Fruit fly (Drosophila melanogaster) whole organism, embryonic: ENCODE results near the gene Mms19.

Experiments used
- ATbp ChIP-seq: fragments of 200-800 bp; sonication (Bioruptor generic); optimal IDR thresholded peaks from 2 replicates; lab custom pipeline; 2017; ENCODE audit warnings: missing biosample characterization, mild to moderate bottlenecking, missing genetic modification characterization, missing genetic modification reagents
- Blimp-1 ChIP-seq: fragments of 200-800 bp; sonication (Bioruptor generic); optimal IDR thresholded peaks from 3 replicates; lab custom pipeline; 2018; ENCODE audit warnings: missing biosample characterization, missing genetic modification characterization, mild to moderate bottlenecking, moderate library complexity, missing genetic modification reagents
- CG12071 ChIP-seq: fragments of 200-800 bp; sonication (Bioruptor generic); optimal IDR thresholded peaks from 3 replicates; lab custom pipeline; 2018; ENCODE audit warnings: missing biosample characterization, mild to moderate bottlenecking, missing genetic modification characterization
- CG12769 ChIP-seq: fragments of 200-800 bp; sonication (Bioruptor generic); optimal IDR thresholded peaks from 2 replicates; lab custom pipeline; 2019; ENCODE audit warnings: missing biosample characterization, mild to moderate bottlenecking, missing genetic modification characterization, moderate library complexity
- CG14667 ChIP-seq: fragments of 200-800 bp; sonication (Bioruptor generic); IDR thresholded peaks from 2 replicates; pipeline ENCODE4 v1.3.6; 2022; ENCODE audit warnings: missing biosample characterization, missing genetic modification characterization
- CG16815 ChIP-seq: fragments of 200-800 bp; sonication (Bioruptor generic); optimal IDR thresholded peaks from 3 replicates; lab custom pipeline; 2017; ENCODE audit warnings: missing biosample characterization, mild to moderate bottlenecking, missing genetic modification characterization
- CG17568 ChIP-seq: fragments of 200-800 bp; sonication (Bioruptor generic); optimal IDR thresholded peaks from 2 replicates; lab custom pipeline; 2018; ENCODE audit warnings: missing biosample characterization, mild to moderate bottlenecking, missing genetic modification characterization, moderate library complexity
- CG31365 ChIP-seq: fragments of 200-800 bp; sonication (Bioruptor generic); optimal IDR thresholded peaks from 2 replicates; lab custom pipeline; 2018; ENCODE audit warnings: missing biosample characterization, mild to moderate bottlenecking, missing genetic modification characterization
- CG3838 ChIP-seq: fragments of 200-800 bp; sonication (Bioruptor generic); optimal IDR thresholded peaks from 3 replicates; lab custom pipeline; 2016; ENCODE audit warnings: missing biosample characterization, missing genetic modification characterization
- CG4617 ChIP-seq: fragments of 200-800 bp; sonication (Bioruptor generic); optimal IDR thresholded peaks from 3 replicates; lab custom pipeline; 2016; ENCODE audit warnings: missing biosample characterization, missing genetic modification characterization, borderline replicate concordance
- CG4730 ChIP-seq: fragments of 200-800 bp; sonication (Bioruptor generic); IDR thresholded peaks from 2 replicates; pipeline ENCODE4 v1.3.6; 2022; ENCODE audit warnings: missing biosample characterization, missing genetic modification characterization
- CG4854 ChIP-seq: fragments of 200-800 bp; sonication (Bioruptor generic); optimal IDR thresholded peaks from 2 replicates; lab custom pipeline; 2016; ENCODE audit warnings: missing biosample characterization, missing genetic modification characterization, inconsistent platforms
- CG6765 ChIP-seq: fragments of 200-800 bp; sonication (Bioruptor generic); optimal IDR thresholded peaks from 3 replicates; lab custom pipeline; 2017; ENCODE audit warnings: missing biosample characterization, mild to moderate bottlenecking, missing genetic modification characterization
- CG9797 ChIP-seq: fragments of 200-800 bp; sonication (Bioruptor generic); optimal IDR thresholded peaks from 3 replicates; lab custom pipeline; 2018; ENCODE audit warnings: missing biosample characterization, mild to moderate bottlenecking, missing genetic modification characterization
- CTCF ChIP-seq: fragments of 200-800 bp; sonication (Bioruptor generic); optimal IDR thresholded peaks from 2 replicates; lab custom pipeline; 2017; ENCODE audit warnings: missing biosample characterization, mild to moderate bottlenecking, missing genetic modification characterization, moderate library complexity
- CoRest ChIP-seq: fragments of 200-800 bp; sonication (Bioruptor generic); optimal IDR thresholded peaks from 3 replicates; lab custom pipeline; 2018; ENCODE audit warnings: missing biosample characterization, mild to moderate bottlenecking, missing genetic modification characterization, moderate library complexity
- CrebB ChIP-seq: fragments of 200-800 bp; sonication (Bioruptor generic); optimal IDR thresholded peaks from 3 replicates; lab custom pipeline; 2018; ENCODE audit warnings: missing biosample characterization, mild to moderate bottlenecking, missing genetic modification characterization
- Drgx ChIP-seq: fragments of 200-800 bp; sonication (Bioruptor generic); IDR thresholded peaks from 2 replicates; pipeline ENCODE4 v1.3.6; 2022; ENCODE audit warnings: missing biosample characterization, missing genetic modification characterization
- Ets97D ChIP-seq: fragments of 200-800 bp; sonication (Bioruptor generic); optimal IDR thresholded peaks from 3 replicates; lab custom pipeline; 2016; ENCODE audit warnings: missing biosample characterization, missing genetic modification characterization
- Gug ChIP-seq: fragments of 200-800 bp; sonication (Bioruptor generic); IDR thresholded peaks from 4 replicates; pipeline ENCODE4 v1.3.6; 2022; ENCODE audit warnings: missing biosample characterization, missing genetic modification characterization
- HLH3B ChIP-seq: fragments of 200-800 bp; sonication (Bioruptor generic); IDR thresholded peaks from 2 replicates; pipeline ENCODE4 v1.3.6; 2022; ENCODE audit warnings: missing biosample characterization, missing genetic modification characterization
- Hey ChIP-seq: fragments of 200-800 bp; sonication (Bioruptor generic); optimal IDR thresholded peaks from 3 replicates; lab custom pipeline; 2018; ENCODE audit warnings: missing biosample characterization, mild to moderate bottlenecking, missing genetic modification characterization
- Hr78 ChIP-seq, 2 experiments: fragments of 200-800 bp in 1 of 2; fragments of >200 bp in 1 of 2; sonication (Bioruptor generic) in 1 of 2; optimal IDR thresholded peaks; 2 replicates each; lab custom pipeline; 2017 to 2019; ENCODE audit warnings: missing biosample characterization in 2 of 2, missing genetic modification characterization in 2 of 2, mild to moderate bottlenecking in 1 of 2, moderate library complexity in 1 of 2
- Kr ChIP-seq: fragments of 200-800 bp; sonication (Bioruptor generic); optimal IDR thresholded peaks from 2 replicates; lab custom pipeline; 2017; ENCODE audit warnings: missing biosample characterization, mild to moderate bottlenecking, missing genetic modification characterization
- NfI ChIP-seq: fragments of 200-800 bp; sonication (Bioruptor generic); optimal IDR thresholded peaks from 3 replicates; lab custom pipeline; 2018; ENCODE audit warnings: missing biosample characterization, mild to moderate bottlenecking, missing genetic modification characterization, moderate library complexity
- Trl ChIP-seq, 3 experiments: fragments of >200 bp in 2 of 3; fragments of 200-800 bp in 1 of 3; sonication (Bioruptor generic) in 1 of 3; optimal IDR thresholded peaks; 2 replicates in 1 of 3; 3 replicates in 2 of 3; lab custom pipeline; 2016 to 2017; ENCODE audit warnings: missing biosample characterization in 1 of 3, missing genetic modification characterization in 1 of 3
- YL-1 ChIP-seq: fragments of 200-800 bp; sonication (Bioruptor generic); optimal IDR thresholded peaks from 3 replicates; lab custom pipeline; 2017; ENCODE audit warnings: missing biosample characterization, mild to moderate bottlenecking, missing genetic modification characterization
- ab ChIP-seq: fragments of 200-800 bp; sonication (Bioruptor generic); optimal IDR thresholded peaks from 2 replicates; lab custom pipeline; 2016; ENCODE audit warnings: missing biosample characterization, missing genetic modification characterization
- abd-A ChIP-seq: fragments of 200-800 bp; sonication (Bioruptor generic); optimal IDR thresholded peaks from 3 replicates; lab custom pipeline; 2019; ENCODE audit warnings: missing biosample characterization, mild to moderate bottlenecking, missing genetic modification characterization, moderate library complexity
- ase ChIP-seq: fragments of 200-800 bp; sonication (Bioruptor generic); IDR thresholded peaks from 3 replicates; pipeline ENCODE4 v1.3.6; 2022; ENCODE audit warnings: missing biosample characterization, missing genetic modification characterization
- bab2 ChIP-seq: fragments of 200-800 bp; sonication (Bioruptor generic); optimal IDR thresholded peaks from 2 replicates; lab custom pipeline; 2016; ENCODE audit warnings: missing biosample characterization, missing genetic modification characterization
- bcd ChIP-seq: fragments of 200-800 bp; sonication (Bioruptor generic); optimal IDR thresholded peaks from 2 replicates; lab custom pipeline; 2017; ENCODE audit warnings: missing biosample characterization, mild to moderate bottlenecking, missing genetic modification characterization
- br ChIP-seq: fragments of >200 bp; optimal IDR thresholded peaks from 2 replicates; lab custom pipeline; 2017
- cad ChIP-seq: fragments of >200 bp; optimal IDR thresholded peaks from 2 replicates; lab custom pipeline; 2017; ENCODE audit warnings: missing biosample characterization, missing genetic modification characterization
- cg ChIP-seq: fragments of 200-800 bp; sonication (Bioruptor generic); optimal IDR thresholded peaks from 3 replicates; lab custom pipeline; 2019; ENCODE audit warnings: missing biosample characterization, mild to moderate bottlenecking, missing genetic modification characterization, moderate library complexity
- crol ChIP-seq: fragments of 200-800 bp; sonication (Bioruptor generic); IDR thresholded peaks from 2 replicates; pipeline ENCODE4 v1.3.6; 2022; ENCODE audit warnings: missing biosample characterization, missing genetic modification characterization
- dati ChIP-seq: fragments of 200-800 bp; sonication (Bioruptor generic); IDR thresholded peaks from 2 replicates; pipeline ENCODE4 v1.3.6; 2022; ENCODE audit warnings: missing biosample characterization, missing genetic modification characterization
- ems ChIP-seq: fragments of 200-800 bp; sonication (Bioruptor generic); optimal IDR thresholded peaks from 3 replicates; lab custom pipeline; 2016; ENCODE audit warnings: missing biosample characterization, missing genetic modification characterization
- gce ChIP-seq: fragments of 200-800 bp; sonication (Bioruptor generic); IDR thresholded peaks from 3 replicates; pipeline ENCODE4 v1.3.6; 2022; ENCODE audit warnings: missing biosample characterization, missing genetic modification characterization
- gfzf ChIP-seq: fragments of 200-800 bp; sonication (Bioruptor generic); optimal IDR thresholded peaks from 2 replicates; lab custom pipeline; 2016; ENCODE audit warnings: missing biosample characterization, mild to moderate bottlenecking, missing genetic modification characterization, moderate library complexity
- jing ChIP-seq: fragments of 200-800 bp; sonication (Bioruptor generic); optimal IDR thresholded peaks from 2 replicates; lab custom pipeline; 2018; ENCODE audit warnings: missing biosample characterization, mild to moderate bottlenecking, missing genetic modification characterization
- kni ChIP-seq: fragments of 200-800 bp; sonication (Bioruptor generic); optimal IDR thresholded peaks from 3 replicates; lab custom pipeline; 2017; ENCODE audit warnings: mild to moderate bottlenecking, missing biosample characterization, missing genetic modification reagents, missing genetic modification characterization
- lilli ChIP-seq: fragments of 200-800 bp; sonication (Bioruptor generic); optimal IDR thresholded peaks from 3 replicates; lab custom pipeline; 2016; ENCODE audit warnings: missing biosample characterization, missing genetic modification characterization
- lmd ChIP-seq: fragments of 200-800 bp; sonication (Bioruptor generic); IDR thresholded peaks from 2 replicates; pipeline ENCODE4 v1.3.6; 2022; ENCODE audit warnings: missing biosample characterization, missing genetic modification characterization
- pan ChIP-seq, 4 experiments: fragments of >200 bp in 3 of 4; fragments of 200-800 bp in 1 of 4; sonication (Bioruptor generic) in 1 of 4; optimal IDR thresholded peaks in 3 of 4; IDR thresholded peaks in 1 of 4; 2 replicates each; pipeline versions ENCODE4 v1.3.6 to Lab custom; 2017 to 2022; ENCODE audit warnings: missing biosample characterization in 2 of 4, missing genetic modification characterization in 2 of 4, mixed read lengths in 1 of 4
- pfk ChIP-seq: fragments of 200-800 bp; sonication (Bioruptor generic); optimal IDR thresholded peaks from 2 replicates; lab custom pipeline; 2018; ENCODE audit warnings: missing biosample characterization, mild to moderate bottlenecking, missing genetic modification characterization, moderate library complexity
- ro ChIP-seq: fragments of 200-800 bp; sonication (Bioruptor generic); IDR thresholded peaks from 2 replicates; pipeline ENCODE4 v1.3.6; 2022; ENCODE audit warnings: missing biosample characterization, missing genetic modification characterization
- sens ChIP-seq: fragments of 200-800 bp; sonication (Bioruptor generic); peaks from one replicate; lab custom pipeline; 2016; ENCODE audit warnings: missing biosample characterization, missing genetic modification characterization
- slou ChIP-seq: fragments of 200-800 bp; sonication (Bioruptor generic); optimal IDR thresholded peaks from 3 replicates; lab custom pipeline; 2016; ENCODE audit warnings: missing biosample characterization, missing genetic modification characterization
- sna ChIP-seq: fragments of 200-800 bp; sonication (Bioruptor generic); IDR thresholded peaks from 2 replicates; pipeline ENCODE4 v1.3.6; 2022; ENCODE audit warnings: missing biosample characterization, missing genetic modification characterization; ENCODE audit not compliant: partially characterized antibody
- trh ChIP-seq: fragments of 200-800 bp; sonication (Bioruptor generic); optimal IDR thresholded peaks from 2 replicates; lab custom pipeline; 2016; ENCODE audit warnings: missing biosample characterization, missing genetic modification characterization

Mms19 gene

dm6 chr3R:5232197-5232607, at the start of gene Mms19, which contains the start of gene Kat60 (continued):
- TF ChIP-seq CG12071 (GFP tag; lab: Kevin White, UChicago) (no peak), lmd (GFP tag; lab: Robert Waterston, UW) (peak; percentile 59), dati (GFP tag; lab: Robert Waterston, UW) (no peak), NfI (GFP tag; lab: Kevin White, UChicago) (peak; percentile 40), Kr (GFP tag; lab: Kevin White, UChicago) (no peak), YL-1 (GFP tag; lab: Kevin White, UChicago) (peak; percentile 77), trh (GFP tag; lab: Kevin White, UChicago) (peak; percentile 65), br (lab: Kevin White, UChicago) (no peak), cg (no peak), lilli (GFP tag; lab: Kevin White, UChicago) (peak; percentile 87), bcd (GFP tag; lab: Kevin White, UChicago) (peak; percentile 69), Hey (tag; lab: Kevin White, UChicago) (no peak), CG16815 (GFP tag; lab: Kevin White, UChicago) (peak; percentile 68), CG17568 (GFP tag; lab: Kevin White, UChicago) (no peak), abd-A (no peak), CG4854 (GFP tag; lab: Kevin White, UChicago) (peak; percentile 55), ab (GFP tag; lab: Kevin White, UChicago) (no peak), gfzf (GFP tag; lab: Kevin White, UChicago) (peak; percentile 25), ase (GFP tag; lab: Robert Waterston, UW) (peak; percentile 66; the same call in 1 of the 3 replicates), CG12769 (tag; lab: Kevin White, UChicago) (no peak), pfk (GFP tag; lab: Kevin White, UChicago) (no peak), gce (GFP tag; lab: Robert Waterston, UW) (no peak; the same call in 2 of the 3 replicates), CG4730 (peak; percentile 45; the same call in 1 of the 2 replicates), bab2 (GFP tag; lab: Kevin White, UChicago) (peak; percentile 58), crol (GFP tag; lab: Robert Waterston, UW) (0 out of 2 replicates have a peak, but pooled peaks have one; percentile 26), Blimp-1 (GFP tag; lab: Kevin White, UChicago) (no peak), ATbp (GFP tag; lab: Kevin White, UChicago) (no peak), sens (peak; percentile 94), Hr78 (GFP tag; optimal IDR thresholded peaks at IDR 0.05; lab: Kevin White, UChicago) (no peak), CG31365 (tag; lab: Kevin White, UChicago) (no peak), Drgx (no peak), ems (peak; percentile 50), Gug (peak; percentile 84; the same call in 3 of the 4 replicates), CG6765 (GFP tag; lab: Kevin White, UChicago) (no peak), CG3838 (GFP tag; lab: Kevin White, UChicago) (peak; percentile 78), slou (peak; percentile 46), Ets97D (GFP tag; lab: Kevin White, UChicago) (peak; percentile 81), cad (no peak), sna (peak; percentile 90), HLH3B (GFP tag; lab: Robert Waterston, UW) (peak; percentile 39; the same call in 1 of the 2 replicates), jing (GFP tag; lab: Kevin White, UChicago) (no peak), Trl (optimal IDR thresholded peaks at IDR 0.05; lab: Kevin White, UChicago) (no peak), Trl (GFP tag; optimal IDR thresholded peaks at IDR 0.05; lab: Kevin White, UChicago) (peak; percentile 66), pan (optimal IDR thresholded peaks at IDR 0.05; lab: Kevin White, UChicago) (no peak), pan (GFP tag; optimal IDR thresholded peaks at IDR 0.05 in 1 of 2, IDR thresholded peaks at IDR 0.05 in 1 of 2) (peak in 1 of 2 experiments; percentile 69), kni (GFP tag; lab: Kevin White, UChicago) (peak; percentile 33), ro (no peak), CG9797 (GFP tag; lab: Kevin White, UChicago) (peak; percentile 55), CrebB (tag; lab: Kevin White, UChicago) (peak; percentile 6), CG4617 (GFP tag; lab: Kevin White, UChicago) (peak; percentile 28), CG14667 (GFP tag; lab: Robert Waterston, UW) (peak; percentile 66), CoRest (tag; lab: Kevin White, UChicago) (peak; percentile 75), CTCF (GFP tag; lab: Kevin White, UChicago) (no peak)
